Worm (Caenorhabditis elegans): Measurements from ENCODE around the gene trx-2.

ce11 chrV:10358238-10358637 lies 43.8 kb downstream of the trx-2 start, which contains the start of gene ttll-15:
- TF ChIP-seq zfp-3 (GFP tag; conservative IDR thresholded peaks at IDR 0.05) (no peak), lin-29 (GFP tag; IDR thresholded peaks at IDR 0.05) (no peak), unc-39 (tag; optimal IDR thresholded peaks at IDR 0.05) (no peak), Y48G9A.11 (GFP tag; IDR thresholded peaks at IDR 0.05) (no peak), ztf-11 (tag; optimal IDR thresholded peaks at IDR 0.05) (no peak), nhr-77 (tag; optimal IDR thresholded peaks at IDR 0.05) (no peak), lin-39 (tag; optimal IDR thresholded peaks at IDR 0.05) (no peak), ama-1 (optimal IDR thresholded peaks at IDR 0.05) (no peak), pha-4 (GFP tag; IDR thresholded peaks at IDR 0.05) (no peak), pha-4 (tag; optimal IDR thresholded peaks at IDR 0.05) (no peak)
